Worm (Caenorhabditis elegans): Measurements from ENCODE around the gene cfp-1.

- TF ChIP-seq lsy-2 (tag; optimal IDR thresholded peaks at IDR 0.05), result no peak
- TF ChIP-seq elt-1 (tag; optimal IDR thresholded peaks at IDR 0.05), result no peak
- no peak for TF ChIP-seq nhr-25 (tag; optimal IDR thresholded peaks at IDR 0.05)
- no peak for TF ChIP-seq elt-3 (tag; optimal IDR thresholded peaks at IDR 0.05)
These were observed 42.7 kb upstream of the cfp-1 start for ce11 chrIV:14034571-14034954.

Measured in whole organism, L2 larva.